Worm (Caenorhabditis elegans) whole organism, L4 larva: ENCODE data around the gene sra-32.

Source experiments
- ama-1 ChIP-seq: fragments of 150-350 bp; optimal IDR thresholded peaks from 2 replicates; lab custom pipeline; 2014; ENCODE audit warnings: inconsistent platforms, mixed read lengths
- fkh-10 ChIP-seq: fragments of 150-350 bp; optimal IDR thresholded peaks from 2 replicates; lab custom pipeline; 2014; ENCODE audit warnings: missing biosample characterization, missing genetic modification reagents, missing genetic modification characterization
- nhr-102 ChIP-seq: sonication (generic microtip); optimal IDR thresholded peaks from 2 replicates; lab custom pipeline; 2016; ENCODE audit warnings: mild to moderate bottlenecking, missing genetic modification characterization, moderate library complexity, missing compliant biosample characterization
- nhr-11 ChIP-seq: fragments of 150-350 bp; optimal IDR thresholded peaks from 2 replicates; lab custom pipeline; 2014; ENCODE audit warnings: missing biosample characterization, missing genetic modification characterization
- nhr-237 ChIP-seq: sonication (generic microtip); optimal IDR thresholded peaks from 2 replicates; lab custom pipeline; 2017; ENCODE audit warnings: missing biosample characterization, missing genetic modification characterization
- unc-130 ChIP-seq: sonication (generic microtip); optimal IDR thresholded peaks from 2 replicates; lab custom pipeline; 2016; ENCODE audit warnings: missing genetic modification reagents, missing genetic modification characterization, missing compliant biosample characterization

DNA sequence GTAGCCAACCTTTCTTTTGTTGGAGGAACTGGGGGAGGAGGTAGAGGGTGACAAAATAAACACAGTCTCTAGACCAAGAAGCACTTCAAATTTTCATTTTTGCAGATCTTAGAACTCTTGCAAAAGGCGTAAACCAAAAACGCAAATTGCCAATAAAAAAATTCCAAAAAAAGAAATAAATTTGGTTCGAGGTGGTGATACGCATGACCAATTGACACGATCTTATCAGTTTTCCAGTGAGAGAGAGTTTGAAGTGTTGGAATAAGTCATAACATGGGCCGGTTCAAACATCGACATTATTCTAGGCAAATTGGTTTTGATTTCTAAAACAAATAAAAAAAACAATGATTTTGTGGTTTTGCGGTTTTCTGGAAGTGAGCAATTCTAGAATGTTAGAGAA is 35.9 kb downstream of the sra-32 start:
- TF ChIP-seq unc-130 (no peak), nhr-11 (tag; lab: Kevin White, UChicago) (no peak), ama-1 (no peak), nhr-237 (tag; lab: Kevin White, UChicago) (no peak), nhr-102 (tag; lab: Kevin White, UChicago) (no peak), fkh-10 (GFP tag; lab: Kevin White, UChicago) (no peak)
